Worm (Caenorhabditis elegans) whole organism, early embryonic: Measurements from ENCODE around the gene mfsd-12.

ENCODE experiments used
- B0310.2 ChIP-seq: sonication (generic microtip); optimal IDR thresholded peaks from 2 replicates; lab custom pipeline; 2016; ENCODE audit warnings: mild to moderate bottlenecking, missing genetic modification characterization, missing compliant biosample characterization
- F13C5.2 ChIP-seq: sonication (generic microtip); optimal IDR thresholded peaks from 2 replicates; lab custom pipeline; 2017; ENCODE audit warnings: mild to moderate bottlenecking, missing genetic modification characterization, inconsistent platforms, missing compliant biosample characterization
- aly-1 ChIP-seq: sonication (generic microtip); optimal IDR thresholded peaks from 2 replicates; lab custom pipeline; 2016; ENCODE audit warnings: missing genetic modification characterization, missing compliant biosample characterization
- ama-1 ChIP-seq: fragments of 150-350 bp; optimal IDR thresholded peaks from 2 replicates; lab custom pipeline; 2014
- ceh-13 ChIP-seq: fragments of 200-800 bp; sonication (Bioruptor generic); optimal IDR thresholded peaks from 2 replicates; lab custom pipeline; 2018; ENCODE audit warnings: mild to moderate bottlenecking, missing genetic modification characterization, missing compliant biosample characterization
- ceh-36 ChIP-seq: sonication (generic microtip); optimal IDR thresholded peaks from 2 replicates; lab custom pipeline; 2016; ENCODE audit warnings: missing genetic modification characterization, inconsistent platforms, missing compliant biosample characterization
- ets-7 ChIP-seq: sonication (generic microtip); optimal IDR thresholded peaks from 2 replicates; lab custom pipeline; 2016; ENCODE audit warnings: missing genotype, missing genetic modification characterization, missing compliant biosample characterization
- flt-1 ChIP-seq: fragments of 200-800 bp; sonication (Bioruptor generic); IDR thresholded peaks from 2 replicates; pipeline ENCODE4 v1.3.6; 2022; ENCODE audit warnings: missing genetic modification characterization, missing compliant biosample characterization
- hmbx-1 ChIP-seq: sonication (generic microtip); optimal IDR thresholded peaks from 2 replicates; lab custom pipeline; 2016; ENCODE audit warnings: mild to moderate bottlenecking, missing genetic modification characterization, missing compliant biosample characterization
- hmg-4 ChIP-seq: fragments of 200-800 bp; sonication (Bioruptor generic); optimal IDR thresholded peaks from 2 replicates; lab custom pipeline; 2018; ENCODE audit warnings: mild to moderate bottlenecking, missing genetic modification characterization, missing compliant biosample characterization
- hnd-1 ChIP-seq: sonication (generic microtip); optimal IDR thresholded peaks from 2 replicates; lab custom pipeline; 2016; ENCODE audit warnings: missing genetic modification characterization, missing compliant biosample characterization
- pes-1 ChIP-seq: fragments of 200-800 bp; sonication (Bioruptor generic); IDR thresholded peaks from 2 replicates; pipeline ENCODE4 v1.3.6; 2022; ENCODE audit warnings: missing genetic modification reagents, missing genetic modification characterization, missing compliant biosample characterization
- scrt-1 ChIP-seq: fragments of 200-800 bp; sonication (Bioruptor generic); IDR thresholded peaks from 2 replicates; pipeline ENCODE4 v1.3.6; 2022; ENCODE audit warnings: missing genetic modification characterization, missing compliant biosample characterization
- sea-1 ChIP-seq: fragments of 200-800 bp; sonication (Bioruptor generic); conservative IDR thresholded peaks from 2 replicates; pipeline ENCODE4 v1.3.6; 2022; ENCODE audit warnings: missing genetic modification characterization, missing compliant biosample characterization
- tbx-11 ChIP-seq: fragments of 200-800 bp; sonication (Bioruptor generic); IDR thresholded peaks from 2 replicates; pipeline ENCODE4 v1.3.6; 2022; ENCODE audit warnings: missing genetic modification characterization, missing compliant biosample characterization
- tbx-37 ChIP-seq: fragments of 200-800 bp; sonication (Bioruptor generic); conservative IDR thresholded peaks from 2 replicates; pipeline ENCODE4 v1.3.6; 2022; ENCODE audit warnings: missing genetic modification reagents, missing genetic modification characterization, missing compliant biosample characterization
- tra-4 ChIP-seq: sonication (generic microtip); optimal IDR thresholded peaks from 2 replicates; lab custom pipeline; 2017; ENCODE audit warnings: missing genetic modification characterization, missing compliant biosample characterization

The mfsd-12 gene

ce11 chrX:4662964-4663684 lies 4.8 kb upstream of the mfsd-12 start:
- no peak for TF ChIP-seq F13C5.2 (tag; lab: Kevin White, UChicago)
- TF ChIP-seq hnd-1 (tag; lab: Kevin White, UChicago): no peak

- no peak for TF ChIP-seq hnd-1 (tag; lab: Kevin White, UChicago)
- TF ChIP-seq pes-1 (GFP tag; lab: Robert Waterston, UW): no peak
- TF ChIP-seq tra-4 (tag; lab: Kevin White, UChicago): no peak
- no peak for TF ChIP-seq sea-1 (GFP tag; lab: Robert Waterston, UW)
- no peak for TF ChIP-seq aly-1 (tag; lab: Kevin White, UChicago)
- TF ChIP-seq ceh-36: no peak
- no peak for TF ChIP-seq ets-7 (tag; lab: Kevin White, UChicago)
- no peak for TF ChIP-seq F13C5.2 (tag; lab: Kevin White, UChicago)
- no peak for TF ChIP-seq tbx-37 (GFP tag; lab: Robert Waterston, UW)
- TF ChIP-seq B0310.2 (tag; lab: Kevin White, UChicago): no peak
- no peak for TF ChIP-seq flt-1
- no peak for TF ChIP-seq hmg-4 (GFP tag; lab: Kevin White, UChicago)
- TF ChIP-seq ceh-13 (GFP tag; lab: Kevin White, UChicago): no peak
- TF ChIP-seq scrt-1 (GFP tag; lab: Robert Waterston, UW): no peak
- TF ChIP-seq hmbx-1 (tag; lab: Kevin White, UChicago): no peak
- no peak for TF ChIP-seq ama-1
These were observed 3.2 kb upstream of the mfsd-12 start for ce11 chrX:4664649-4665048.

- TF ChIP-seq sea-1 (GFP tag; lab: Robert Waterston, UW) (no peak), F13C5.2 (tag; lab: Kevin White, UChicago) (no peak), ceh-13 (GFP tag; lab: Kevin White, UChicago) (no peak), tbx-11 (no peak), scrt-1 (GFP tag; lab: Robert Waterston, UW) (no peak), ets-7 (tag; lab: Kevin White, UChicago) (no peak), tra-4 (tag; lab: Kevin White, UChicago) (no peak), ceh-36 (no peak), aly-1 (tag; lab: Kevin White, UChicago) (no peak), B0310.2 (tag; lab: Kevin White, UChicago) (no peak)
These were observed 3.9 kb downstream of the mfsd-12 start for ce11 chrX:4671837-4672236.

- no peak for TF ChIP-seq flt-1
These were observed 5.4 kb downstream of the mfsd-12 start, which contains the start of gene tmem-135 for ce11 chrX:4673165-4673756. TSS of gene tmem-135 (plus strand) at chrX:4673706.

- no peak for TF ChIP-seq aly-1 (tag; lab: Kevin White, UChicago)
These were observed 8.8 kb downstream of the mfsd-12 start for ce11 chrX:4676702-4677101.

ce11 chrX:4678029-4678428 lies 10.1 kb downstream of the mfsd-12 start, which contains the start of gene flp-11:
TSS of gene flp-11 (minus strand) at chrX:4678129.
- TF ChIP-seq tbx-37 (GFP tag; lab: Robert Waterston, UW) (no peak), ceh-36 (no peak), sea-1 (GFP tag; lab: Robert Waterston, UW) (no peak), ets-7 (tag; lab: Kevin White, UChicago) (no peak), ceh-13 (GFP tag; lab: Kevin White, UChicago) (no peak), hmbx-1 (tag; lab: Kevin White, UChicago) (no peak), tra-4 (tag; lab: Kevin White, UChicago) (no peak), scrt-1 (GFP tag; lab: Robert Waterston, UW) (no peak), F13C5.2 (tag; lab: Kevin White, UChicago) (no peak), pes-1 (GFP tag; lab: Robert Waterston, UW) (no peak), flt-1 (no peak)

- TF ChIP-seq hmbx-1 (tag; lab: Kevin White, UChicago) (no peak), tra-4 (tag; lab: Kevin White, UChicago) (no peak), pes-1 (GFP tag; lab: Robert Waterston, UW) (no peak), aly-1 (tag; lab: Kevin White, UChicago) (no peak)
These were observed 14.7 kb downstream of the mfsd-12 start, which contains the start of gene K02G10.15 for ce11 chrX:4682616-4683015. TSS of gene K02G10.15 (minus strand) at chrX:4682716.

ce11 chrX:4685579-4685978 lies 17.7 kb downstream of the mfsd-12 start:
- TF ChIP-seq ceh-13 (GFP tag; lab: Kevin White, UChicago): no peak
- no peak for TF ChIP-seq hmbx-1 (tag; lab: Kevin White, UChicago)
- no peak for TF ChIP-seq flt-1
- TF ChIP-seq hmg-4 (GFP tag; lab: Kevin White, UChicago): no peak
- no peak for TF ChIP-seq aly-1 (tag; lab: Kevin White, UChicago)
- TF ChIP-seq scrt-1 (GFP tag; lab: Robert Waterston, UW): no peak
